Worm (Caenorhabditis elegans) whole organism, L3 larva: ENCODE results near the gene mfsd-6.

ENCODE experiments used
- ceh-16 ChIP-seq: sonication (generic microtip); optimal IDR thresholded peaks from 2 replicates; lab custom pipeline; 2017; ENCODE audit warnings: missing biosample characterization, missing genetic modification characterization
- ceh-28 ChIP-seq: fragments of 150-350 bp; optimal IDR thresholded peaks from 2 replicates; lab custom pipeline; 2014; ENCODE audit warnings: missing biosample characterization, missing genetic modification reagents, missing genetic modification characterization
- unc-39 ChIP-seq: sonication (generic microtip); optimal IDR thresholded peaks from 4 replicates; lab custom pipeline; 2017; ENCODE audit warnings: missing biosample characterization, missing genetic modification characterization
- zag-1 ChIP-seq: fragments of 150-350 bp; optimal IDR thresholded peaks from 2 replicates; lab custom pipeline; 2014; ENCODE audit warnings: missing biosample characterization, missing genetic modification characterization

ce11 chrIII:7614530-7614929 lies 35.3 kb upstream of the mfsd-6 start, which contains the start of gene T04A6.2:
- TF ChIP-seq unc-39 (tag; lab: Kevin White, UChicago), result no peak
- TF ChIP-seq ceh-16 (tag; lab: Kevin White, UChicago), result no peak
- no peak for TF ChIP-seq zag-1 (tag; lab: Kevin White, UChicago)
- TF ChIP-seq ceh-28 (tag; lab: Kevin White, UChicago), result no peak
